Worm (Caenorhabditis elegans) whole organism, L1 larva: ENCODE results near the gene C12D5.9.

Source experiments
- aha-1 ChIP-seq: fragments of 150-350 bp; optimal IDR thresholded peaks from 2 replicates; lab custom pipeline; 2014; ENCODE audit warnings: missing biosample characterization, missing genetic modification characterization
- alr-1 ChIP-seq: fragments of 200-800 bp; sonication (Bioruptor generic); optimal IDR thresholded peaks from 2 replicates; lab custom pipeline; 2018; ENCODE audit warnings: borderline replicate concordance, mild to moderate bottlenecking, missing genetic modification characterization, missing compliant biosample characterization
- aly-2 ChIP-seq: fragments of 150-350 bp; optimal IDR thresholded peaks from 2 replicates; lab custom pipeline; 2014; ENCODE audit warnings: missing biosample characterization, missing genetic modification characterization
- ama-1 ChIP-seq: fragments of 150-350 bp; optimal IDR thresholded peaks from 2 replicates; lab custom pipeline; 2014
- blmp-1 ChIP-seq: fragments of 150-350 bp; optimal IDR thresholded peaks from 2 replicates; lab custom pipeline; 2014; ENCODE audit warnings: missing biosample characterization, missing genetic modification characterization
- ceh-63 ChIP-seq: fragments of 200-800 bp; sonication (Bioruptor generic); optimal IDR thresholded peaks from 2 replicates; lab custom pipeline; 2018; ENCODE audit warnings: mild to moderate bottlenecking, missing genetic modification characterization, missing compliant biosample characterization
- dpl-1 ChIP-seq, 3 experiments: fragments of 150-350 bp in 2 of 3; sonication (generic microtip) in 1 of 3; optimal IDR thresholded peaks; 2 replicates each; lab custom pipeline; 2014 to 2017; ENCODE audit warnings: missing biosample characterization in 3 of 3, missing genetic modification characterization in 3 of 3, missing genetic modification reagents in 3 of 3
- efl-1 ChIP-seq, 4 experiments: fragments of 150-350 bp; optimal IDR thresholded peaks in 3 of 4; peaks in 1 of 4; 1 replicate in 1 of 4; 2 replicates in 3 of 4; lab custom pipeline; 2014; ENCODE audit warnings: missing biosample characterization in 2 of 4, missing genetic modification characterization in 2 of 4, missing genetic modification reagents in 2 of 4
- efl-3 ChIP-seq: fragments of 200-800 bp; sonication (Bioruptor generic); optimal IDR thresholded peaks from 2 replicates; lab custom pipeline; 2018; ENCODE audit warnings: mild to moderate bottlenecking, missing genetic modification characterization, missing compliant biosample characterization
- elt-2 ChIP-seq: sonication (generic microtip); optimal IDR thresholded peaks from 2 replicates; lab custom pipeline; 2016; ENCODE audit warnings: missing genetic modification characterization, mild to moderate bottlenecking, inconsistent platforms, missing compliant biosample characterization, missing genetic modification reagents
- elt-3 ChIP-seq, 6 experiments: fragments of 150-350 bp in 1 of 6; sonication (generic microtip); optimal IDR thresholded peaks; 2 replicates each; lab custom pipeline; 2017 to 2018; ENCODE audit warnings: missing biosample characterization in 6 of 6, missing genetic modification characterization in 6 of 6, inconsistent platforms in 1 of 6
- fkh-4 ChIP-seq: sonication (generic microtip); optimal IDR thresholded peaks from 2 replicates; lab custom pipeline; 2016; ENCODE audit warnings: missing compliant biosample characterization, missing genetic modification characterization, borderline replicate concordance
- grh-1 ChIP-seq: fragments of 200-800 bp; sonication (Bioruptor generic); IDR thresholded peaks from 2 replicates; pipeline ENCODE4 v1.3.6; 2022; ENCODE audit warnings: missing genetic modification reagents, missing genetic modification characterization, missing compliant biosample characterization
- hlh-4 ChIP-seq: sonication (generic microtip); optimal IDR thresholded peaks from 2 replicates; lab custom pipeline; 2016; ENCODE audit warnings: mild to moderate bottlenecking, missing genetic modification characterization, missing compliant biosample characterization
- irx-1 ChIP-seq: sonication (generic microtip); optimal IDR thresholded peaks from 2 replicates; lab custom pipeline; 2016; ENCODE audit warnings: missing genetic modification characterization, missing compliant biosample characterization
- jun-1 ChIP-seq: fragments of 150-350 bp; optimal IDR thresholded peaks from 2 replicates; lab custom pipeline; 2014; ENCODE audit warnings: missing biosample characterization, missing genetic modification reagents, missing genetic modification characterization
- lin-14 ChIP-seq: fragments of 200-800 bp; sonication (Bioruptor generic); optimal IDR thresholded peaks from 2 replicates; lab custom pipeline; 2018; ENCODE audit warnings: mild to moderate bottlenecking, missing genetic modification characterization, moderate library complexity, missing compliant biosample characterization
- lin-15B ChIP-seq: fragments of 150-350 bp; sonication (generic microtip); optimal IDR thresholded peaks from 3 replicates; lab custom pipeline; 2014; ENCODE audit warnings: missing biosample characterization, missing genetic modification characterization
- lin-35 ChIP-seq, 2 experiments: fragments of 150-350 bp; optimal IDR thresholded peaks; 2 replicates each; lab custom pipeline; 2014; ENCODE audit warnings: missing biosample characterization in 2 of 2, missing genetic modification characterization in 2 of 2, missing genetic modification reagents in 2 of 2
- lin-39 ChIP-seq: fragments of 150-350 bp; optimal IDR thresholded peaks from 2 replicates; lab custom pipeline; 2014; ENCODE audit warnings: missing biosample characterization, missing genetic modification reagents, missing genetic modification characterization
- mdl-1 ChIP-seq, 2 experiments: fragments of 150-350 bp; optimal IDR thresholded peaks; 2 replicates each; lab custom pipeline; 2014 to 2017; ENCODE audit warnings: missing biosample characterization in 2 of 2, missing genetic modification characterization in 2 of 2, inconsistent platforms in 1 of 2
- nhr-11 ChIP-seq: fragments of 150-350 bp; optimal IDR thresholded peaks from 2 replicates; lab custom pipeline; 2014; ENCODE audit warnings: missing biosample characterization, missing genetic modification characterization
- nhr-12 ChIP-seq: sonication (generic microtip); optimal IDR thresholded peaks from 2 replicates; lab custom pipeline; 2017; ENCODE audit warnings: missing biosample characterization, missing genetic modification characterization
- nhr-19 ChIP-seq: fragments of 200-800 bp; sonication (Bioruptor generic); conservative IDR thresholded peaks from 2 replicates; pipeline ENCODE4 v1.3.6; 2022; ENCODE audit warnings: missing genetic modification characterization, missing compliant biosample characterization
- nhr-20 ChIP-seq: sonication (generic microtip); optimal IDR thresholded peaks from 2 replicates; lab custom pipeline; 2016; ENCODE audit warnings: mild to moderate bottlenecking, missing genetic modification characterization, missing compliant biosample characterization
- nhr-71 ChIP-seq: sonication (generic microtip); optimal IDR thresholded peaks from 2 replicates; lab custom pipeline; 2016; ENCODE audit warnings: mild to moderate bottlenecking, missing genetic modification characterization, moderate library complexity, missing compliant biosample characterization
- nhr-84 ChIP-seq: sonication (generic microtip); optimal IDR thresholded peaks from 2 replicates; lab custom pipeline; 2017; ENCODE audit warnings: missing biosample characterization, missing genetic modification characterization
- nhr-85 ChIP-seq: sonication (generic microtip); peaks from one replicate; lab custom pipeline; 2016; ENCODE audit warnings: missing genetic modification characterization, inconsistent platforms, missing compliant biosample characterization
- nhr-90 ChIP-seq: sonication (generic microtip); optimal IDR thresholded peaks from 2 replicates; lab custom pipeline; 2016; ENCODE audit warnings: mild to moderate bottlenecking, missing genetic modification characterization, missing compliant biosample characterization; ENCODE audit not compliant: poor library complexity
- pag-3 ChIP-seq: sonication (generic microtip); optimal IDR thresholded peaks from 2 replicates; lab custom pipeline; 2017; ENCODE audit warnings: missing genetic modification characterization, mild to moderate bottlenecking, missing compliant biosample characterization, antibody characterized with exemption, borderline replicate concordance; ENCODE audit not compliant: insufficient read depth
- pax-3 ChIP-seq: fragments of 200-800 bp; sonication (Bioruptor generic); optimal IDR thresholded peaks from 2 replicates; lab custom pipeline; 2018; ENCODE audit warnings: mild to moderate bottlenecking, missing genetic modification characterization, moderate library complexity, missing compliant biosample characterization
- pqm-1 ChIP-seq: sonication (generic microtip); optimal IDR thresholded peaks from 3 replicates; lab custom pipeline; 2017; ENCODE audit warnings: missing biosample characterization, missing genetic modification characterization
- snu-23 ChIP-seq: sonication (generic microtip); optimal IDR thresholded peaks from 2 replicates; lab custom pipeline; 2016; ENCODE audit warnings: missing genetic modification characterization, missing compliant biosample characterization
- sox-4 ChIP-seq: sonication (generic microtip); optimal IDR thresholded peaks from 2 replicates; lab custom pipeline; 2016; ENCODE audit warnings: missing genetic modification characterization, missing compliant biosample characterization
- sptf-1 ChIP-seq: fragments of 150-350 bp; optimal IDR thresholded peaks from 2 replicates; lab custom pipeline; 2014; ENCODE audit warnings: missing biosample characterization, missing genetic modification characterization
- sup-37 ChIP-seq: fragments of 200-800 bp; sonication (Bioruptor generic); optimal IDR thresholded peaks from 2 replicates; lab custom pipeline; 2018; ENCODE audit warnings: mild to moderate bottlenecking, missing genetic modification characterization, missing compliant biosample characterization
- unc-30 ChIP-seq: sonication (generic microtip); optimal IDR thresholded peaks from 2 replicates; lab custom pipeline; 2017; ENCODE audit warnings: missing biosample characterization, missing genetic modification characterization
- unc-86 ChIP-seq: sonication (generic microtip); optimal IDR thresholded peaks from 2 replicates; lab custom pipeline; 2016; ENCODE audit warnings: missing genetic modification characterization, missing compliant biosample characterization
- unc-98 ChIP-seq: fragments of 200-800 bp; sonication (Bioruptor generic); IDR thresholded peaks from 2 replicates; pipeline ENCODE4 v1.3.6; 2022; ENCODE audit warnings: missing genetic modification characterization, missing compliant biosample characterization
- vab-15 ChIP-seq: sonication (generic microtip); optimal IDR thresholded peaks from 2 replicates; lab custom pipeline; 2017; ENCODE audit warnings: missing genotype, mild to moderate bottlenecking, missing genetic modification characterization, missing compliant biosample characterization
- xbp-1 ChIP-seq: sonication (generic microtip); optimal IDR thresholded peaks from 2 replicates; lab custom pipeline; 2016; ENCODE audit warnings: missing genetic modification characterization, missing compliant biosample characterization

Gene C12D5.9

ce11 chrV:7683907-7684655 is 5.7 kb downstream of the C12D5.9 start, which contains the start of gene sre-11:
Gene sre-11, minus strand, starts transcription at chrV:7683957.
- no peak for TF ChIP-seq pax-3 (tag; lab: Kevin White, UChicago)
- TF ChIP-seq efl-1 (optimal IDR thresholded peaks at IDR 0.05; lab: Kevin White, UChicago): no peak
- TF ChIP-seq efl-1 (GFP tag; optimal IDR thresholded peaks at IDR 0.05 in 1 of 2; lab: Kevin White, UChicago): peak in 1 of 2 experiments; percentile 84
- TF ChIP-seq unc-98 (GFP tag; lab: Robert Waterston, UW): no peak
- TF ChIP-seq sox-4 (tag; lab: Kevin White, UChicago): no peak

ce11 chrV:7681388-7681787 is 8.4 kb downstream of the C12D5.9 start, which contains the start of gene cyp-33A1:
Gene cyp-33A1, minus strand, starts transcription at chrV:7681459.
- peak; percentile 81 for TF ChIP-seq nhr-85 (tag; lab: Kevin White, UChicago)
- peak in 1 of 6 experiments; percentile 64 for TF ChIP-seq elt-3 (tag; optimal IDR thresholded peaks at IDR 0.05; lab: Kevin White, UChicago)
- TF ChIP-seq unc-30 (tag; lab: Kevin White, UChicago): no peak
- TF ChIP-seq blmp-1 (tag; lab: Kevin White, UChicago): peak; percentile 50
- no peak for TF ChIP-seq lin-39 (tag; lab: Kevin White, UChicago)
- no peak for TF ChIP-seq dpl-1 (GFP tag; optimal IDR thresholded peaks at IDR 0.05; lab: Kevin White, UChicago)
- TF ChIP-seq jun-1 (tag; lab: Kevin White, UChicago): no peak
- peak in 1 of 2 experiments; percentile 16 for TF ChIP-seq mdl-1 (tag; optimal IDR thresholded peaks at IDR 0.05; lab: Kevin White, UChicago)
- no peak for TF ChIP-seq ama-1
- no peak for TF ChIP-seq lin-14 (GFP tag; lab: Kevin White, UChicago)
- TF ChIP-seq nhr-20 (tag; lab: Kevin White, UChicago): peak; percentile 75
- TF ChIP-seq nhr-71: peak; percentile 38
- TF ChIP-seq efl-1 (optimal IDR thresholded peaks at IDR 0.05; lab: Kevin White, UChicago): no peak
- TF ChIP-seq efl-1 (GFP tag; optimal IDR thresholded peaks at IDR 0.05 in 1 of 2; lab: Kevin White, UChicago): no peak
- TF ChIP-seq lin-35 (GFP tag; optimal IDR thresholded peaks at IDR 0.05; lab: Kevin White, UChicago): no peak
- TF ChIP-seq elt-2 (tag; lab: Kevin White, UChicago): peak; percentile 8
- TF ChIP-seq unc-86 (tag; lab: Kevin White, UChicago): no peak
- TF ChIP-seq vab-15 (tag; lab: Kevin White, UChicago): no peak
- TF ChIP-seq fkh-4 (tag; lab: Kevin White, UChicago): no peak
- TF ChIP-seq nhr-19 (GFP tag; lab: Robert Waterston, UW): peak; percentile 16; the same call in 1 of the 2 replicates
- TF ChIP-seq nhr-90 (tag; lab: Kevin White, UChicago): peak; percentile 20
- TF ChIP-seq, all 84 proteins: peak for 9

- TF ChIP-seq nhr-20 (tag; lab: Kevin White, UChicago) (no peak), efl-3 (GFP tag; lab: Kevin White, UChicago) (no peak)
These were observed 13.9 kb downstream of the C12D5.9 start, which contains the start of gene C12D5.3 for ce11 chrV:7675904-7676303. Gene C12D5.3, plus strand, starts transcription at chrV:7676204.

- TF ChIP-seq alr-1 (no peak), xbp-1 (tag; lab: Kevin White, UChicago) (no peak), pqm-1 (tag; lab: Kevin White, UChicago) (no peak), sup-37 (no peak), hlh-4 (tag; lab: Kevin White, UChicago) (no peak), lin-15B (tag; lab: Kevin White, UChicago) (no peak), aha-1 (tag; lab: Kevin White, UChicago) (no peak), aly-2 (tag; lab: Kevin White, UChicago) (no peak), nhr-12 (tag; lab: Kevin White, UChicago) (no peak), nhr-11 (tag; lab: Kevin White, UChicago) (no peak), pag-3 (no peak), ceh-63 (no peak), sptf-1 (no peak), grh-1 (no peak), irx-1 (no peak), nhr-84 (tag; lab: Kevin White, UChicago) (no peak), fkh-4 (tag; lab: Kevin White, UChicago) (no peak), snu-23 (GFP tag; lab: Kevin White, UChicago) (no peak)
These were observed 17.5 kb downstream of the C12D5.9 start, which contains the start of gene C12D5.4 for ce11 chrV:7672258-7672657. Gene C12D5.4, plus strand, starts transcription at chrV:7672558.
